Worm (Caenorhabditis elegans): ENCODE measurements around the gene Y45F10C.2.

ce11 chrIV:13689302-13689880 lies 26.9 kb upstream of the Y45F10C.2 start, which contains the start of gene T23G4.2:
- no peak for TF ChIP-seq daf-12 (tag; optimal IDR thresholded peaks at IDR 0.05)
- no peak for TF ChIP-seq gei-8 (GFP tag; optimal IDR thresholded peaks at IDR 0.05)
- no peak for TF ChIP-seq ZK546.5 (tag; optimal IDR thresholded peaks at IDR 0.05)
- TF ChIP-seq dve-1 (tag; optimal IDR thresholded peaks at IDR 0.05; ENCODE audit: insufficient read depth), result no peak
- no peak for TF ChIP-seq lin-13 (GFP tag; optimal IDR thresholded peaks at IDR 0.05)
- no peak for TF ChIP-seq fkh-10 (GFP tag; optimal IDR thresholded peaks at IDR 0.05)
- TF ChIP-seq nhr-237 (tag; optimal IDR thresholded peaks at IDR 0.05), result no peak
- no peak for TF ChIP-seq unc-39 (tag; optimal IDR thresholded peaks at IDR 0.05)
- TF ChIP-seq T20F7.1 (GFP tag; optimal IDR thresholded peaks at IDR 0.05), result no peak
- no peak for TF ChIP-seq ceh-82 (tag; optimal IDR thresholded peaks at IDR 0.05)
- TF ChIP-seq mdl-1 (tag; optimal IDR thresholded peaks at IDR 0.05), result no peak
